Worm (Caenorhabditis elegans) whole organism, L4/young adult: Measurements from ENCODE around the gene clec-21.
"Not testable (repeated sequence)": the region's sequence is repeated elsewhere in the genome, so short reads cannot be mapped to it uniquely, and the experiment has no call there.

Source experiments
- W03F9.2 ChIP-seq: fragments of 150-350 bp; optimal IDR thresholded peaks from 2 replicates; lab custom pipeline; 2014; ENCODE audit warnings: missing biosample characterization, missing genetic modification characterization
- dao-5 ChIP-seq: sonication (generic microtip); optimal IDR thresholded peaks from 2 replicates; lab custom pipeline; 2016; ENCODE audit warnings: missing genotype, missing genetic modification characterization, moderate library complexity, missing compliant biosample characterization
- him-1 ChIP-seq: sonication (generic microtip); optimal IDR thresholded peaks from 2 replicates; lab custom pipeline; 2016; ENCODE audit warnings: missing genotype, missing genetic modification reagents, missing genetic modification characterization, missing compliant biosample characterization

The clec-21 gene

DNA sequence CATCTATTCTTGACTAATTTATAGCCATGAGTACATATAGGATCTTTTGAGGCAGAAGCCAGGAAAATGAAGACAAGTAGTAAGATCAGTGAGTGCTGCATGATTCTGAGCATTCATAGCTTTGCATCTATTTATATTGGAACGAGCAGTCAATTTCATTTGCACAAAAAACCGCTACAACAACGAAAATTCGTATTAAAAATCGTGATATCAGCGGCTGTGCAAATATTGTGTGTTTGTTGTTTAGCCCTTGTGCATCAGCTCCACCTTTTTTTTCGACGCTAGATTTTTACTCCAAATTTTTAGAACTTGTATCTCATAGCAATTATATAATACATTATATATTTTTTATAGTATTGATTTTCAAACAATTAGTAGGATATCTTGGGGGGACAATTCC, at the start of gene clec-21:
TSS of gene clec-21 (minus strand) at position 101 of the 400 bp plus-strand sequence.
- no peak for TF ChIP-seq W03F9.2 (tag; lab: Kevin White, UChicago)

ce11 chrII:1633490-1633889, 49.5 kb upstream of the clec-21 start, which contains the start of gene C08E3.1:
Gene C08E3.1, plus strand, starts transcription at chrII:1633790.
- not testable (repeated sequence) for TF ChIP-seq W03F9.2, him-1, dao-5 (tag; lab: Kevin White, UChicago)

ce11 chrII:1632216-1632615, 48.2 kb upstream of the clec-21 start, which contains the start of gene C08E3.13:
Gene C08E3.13, minus strand, starts transcription at chrII:1632316.
- TF ChIP-seq him-1, W03F9.2, dao-5 (tag; lab: Kevin White, UChicago): not testable (repeated sequence)

ce11 chrII:1627783-1628182, 43.7 kb upstream of the clec-21 start, which contains the start of gene C08E3.15:
Gene C08E3.15, minus strand, starts transcription at chrII:1627883.
- not testable (repeated sequence) for TF ChIP-seq dao-5, W03F9.2, him-1 (tag; lab: Kevin White, UChicago)

DNA sequence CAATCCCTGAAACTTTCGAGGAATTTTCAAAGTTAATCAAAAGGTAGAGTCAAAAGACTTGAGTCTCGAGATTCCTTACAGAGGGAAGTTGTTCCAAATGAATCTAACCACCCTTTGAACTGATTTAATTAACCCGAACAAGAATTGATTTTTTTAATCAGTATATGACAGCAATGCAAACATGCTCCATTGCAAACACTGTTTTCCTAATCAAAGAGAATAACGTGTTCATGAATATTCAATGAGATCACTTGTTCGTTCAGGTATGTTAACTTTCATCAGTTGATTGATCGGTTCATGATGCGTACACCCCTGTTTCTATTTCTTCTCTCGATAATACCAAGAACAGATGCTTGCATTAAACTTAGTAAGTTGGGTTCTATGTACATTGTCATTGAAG, 41.6 kb upstream of the clec-21 start, which contains the start of gene C08E3.14:
TSS of gene C08E3.14 (plus strand) at position 301 of the 400 bp plus-strand sequence.
- TF ChIP-seq dao-5 (tag; lab: Kevin White, UChicago): no peak
- TF ChIP-seq W03F9.2 (tag; lab: Kevin White, UChicago): no peak
- TF ChIP-seq him-1 (tag; lab: Kevin White, UChicago): no peak

DNA sequence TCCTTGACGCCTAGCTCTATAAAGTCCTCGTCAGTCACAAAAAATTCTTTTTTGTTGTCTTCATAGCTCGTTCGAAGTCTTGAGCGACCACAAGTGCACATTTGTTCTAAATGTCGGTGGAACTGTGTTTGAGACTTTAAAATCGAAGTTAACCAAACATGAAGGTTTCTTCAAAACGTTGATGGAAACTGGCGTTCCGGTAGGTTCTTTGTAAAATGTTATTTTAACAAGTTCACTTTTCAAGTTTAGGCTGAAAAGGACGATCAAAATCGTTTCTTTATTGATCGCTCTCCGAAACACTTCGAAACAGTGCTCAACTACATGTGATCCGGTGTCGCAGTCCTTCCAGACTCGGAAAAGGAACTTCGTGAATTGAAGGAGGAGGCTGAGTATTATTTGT, 40.5 kb upstream of the clec-21 start, which contains the start of gene fbxa-160:
TSS of gene fbxa-160 (minus strand) at position 101 of the 400 bp plus-strand sequence.
- no peak for TF ChIP-seq W03F9.2 (tag; lab: Kevin White, UChicago)
- no peak for TF ChIP-seq him-1 (tag; lab: Kevin White, UChicago)
- TF ChIP-seq dao-5 (tag; lab: Kevin White, UChicago): no peak

DNA sequence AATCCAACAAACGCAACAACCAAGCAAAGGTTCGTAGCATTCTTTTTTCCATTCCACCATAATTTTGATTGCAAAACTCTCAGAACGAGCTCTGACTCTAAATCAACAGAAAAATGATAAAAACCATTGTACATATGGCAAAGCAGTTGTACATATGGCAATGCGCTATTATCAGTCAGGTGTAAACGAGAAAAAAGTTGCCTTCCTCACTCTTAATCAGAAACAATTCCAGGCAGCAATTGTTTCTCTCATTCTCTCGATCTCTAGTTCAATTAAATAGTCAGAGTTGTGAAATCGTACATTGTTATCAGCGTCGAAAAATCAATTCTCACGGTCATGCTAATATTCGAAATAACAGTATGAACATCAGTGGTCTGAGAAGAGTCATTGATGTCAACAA, 37.8 kb upstream of the clec-21 start:
- TF ChIP-seq W03F9.2 (tag; lab: Kevin White, UChicago) (no peak), dao-5 (tag; lab: Kevin White, UChicago) (no peak), him-1 (tag; lab: Kevin White, UChicago) (no peak)

DNA sequence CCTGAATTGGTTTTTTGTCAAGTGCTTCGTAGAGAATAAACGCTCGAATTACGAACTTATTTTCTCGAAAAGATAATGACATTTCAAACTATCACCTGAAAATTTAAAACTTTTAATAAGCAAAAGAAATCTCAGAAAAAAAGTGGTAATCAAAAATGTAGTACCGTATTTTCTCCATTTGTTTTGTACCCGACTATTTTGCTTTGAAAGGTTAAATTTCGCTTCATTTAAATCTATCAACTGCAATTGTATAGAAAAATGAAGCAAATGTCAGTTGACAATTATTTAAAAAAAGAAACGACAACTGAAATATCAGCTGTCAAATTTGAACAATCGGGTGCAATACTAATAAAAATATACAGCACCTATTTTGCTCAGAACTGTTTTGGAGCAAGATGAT, 37.1 kb upstream of the clec-21 start, which contains the start of gene fbxa-158:
TSS of gene fbxa-158 (minus strand) at position 101 of the 400 bp plus-strand sequence.
- TF ChIP-seq him-1 (tag; lab: Kevin White, UChicago) (no peak), W03F9.2 (tag; lab: Kevin White, UChicago) (no peak), dao-5 (tag; lab: Kevin White, UChicago) (no peak)

ce11 chrII:1618948-1619347, 34.9 kb upstream of the clec-21 start, which contains the start of gene fbxa-166:
Gene fbxa-166, minus strand, starts transcription at chrII:1619048.
- TF ChIP-seq W03F9.2 (tag; lab: Kevin White, UChicago): no peak
- TF ChIP-seq him-1 (tag; lab: Kevin White, UChicago): no peak
- TF ChIP-seq dao-5 (tag; lab: Kevin White, UChicago): no peak

DNA sequence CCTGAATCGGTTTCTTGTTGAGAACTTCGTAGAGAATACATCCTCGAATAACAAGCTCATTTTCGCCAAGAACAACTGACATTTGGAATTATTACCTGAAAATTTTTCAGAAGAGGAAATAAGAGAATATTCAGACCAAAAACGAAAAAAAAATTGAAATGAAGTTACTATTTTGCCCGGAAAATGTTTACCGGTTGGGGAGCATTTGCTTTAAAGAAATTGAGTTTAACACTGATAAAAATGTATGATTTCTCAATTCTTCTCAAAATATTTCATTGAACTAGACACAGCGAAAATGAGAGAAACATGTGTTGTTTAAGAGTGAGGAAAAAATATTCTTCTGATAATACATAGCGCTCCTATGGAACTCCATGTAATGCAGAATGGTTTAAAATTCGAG, 32.3 kb upstream of the clec-21 start, which contains the start of gene fbxa-165:
TSS of gene fbxa-165 (minus strand) at position 101 of the 400 bp plus-strand sequence.
- TF ChIP-seq him-1 (tag; lab: Kevin White, UChicago) (no peak), W03F9.2 (tag; lab: Kevin White, UChicago) (no peak), dao-5 (tag; lab: Kevin White, UChicago) (no peak)

- no peak for TF ChIP-seq him-1 (tag; lab: Kevin White, UChicago)
- no peak for TF ChIP-seq dao-5 (tag; lab: Kevin White, UChicago)
- TF ChIP-seq W03F9.2 (tag; lab: Kevin White, UChicago): no peak
Measured at ce11 chrII:1613972-1614371, 29.9 kb upstream of the clec-21 start, which contains the start of gene fbxa-164. Gene fbxa-164, minus strand, starts transcription at chrII:1614072.

- TF ChIP-seq W03F9.2 (tag; lab: Kevin White, UChicago) (no peak), him-1 (tag; lab: Kevin White, UChicago) (no peak), dao-5 (tag; lab: Kevin White, UChicago) (no peak)
Measured at ce11 chrII:1610630-1611029, 26.6 kb upstream of the clec-21 start, which contains the start of gene fbxa-163. Gene fbxa-163, minus strand, starts transcription at chrII:1610730.

DNA sequence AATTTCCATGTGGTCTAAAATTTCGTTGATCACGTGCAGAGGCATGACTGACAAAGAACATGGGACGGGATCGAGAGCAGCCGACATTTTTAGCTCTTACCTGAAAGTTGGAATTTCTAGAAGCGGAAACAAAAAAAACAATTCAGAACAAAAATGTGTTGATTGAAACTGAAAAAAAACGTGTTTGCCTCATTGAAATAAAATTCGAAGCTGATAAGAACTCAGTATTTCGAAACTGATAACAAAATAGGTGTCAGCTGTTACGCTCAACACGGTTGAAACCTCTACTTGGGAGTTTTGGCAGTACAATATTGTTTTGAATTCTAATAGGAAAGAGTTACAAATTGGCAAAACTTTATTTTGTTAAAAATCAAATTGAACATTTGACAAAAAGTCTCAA, 24.9 kb upstream of the clec-21 start:
- TF ChIP-seq him-1 (tag; lab: Kevin White, UChicago) (no peak), dao-5 (tag; lab: Kevin White, UChicago) (no peak), W03F9.2 (tag; lab: Kevin White, UChicago) (no peak)

ce11 chrII:1607575-1607974, 23.5 kb upstream of the clec-21 start:
- TF ChIP-seq W03F9.2 (tag; lab: Kevin White, UChicago): no peak
- no peak for TF ChIP-seq him-1 (tag; lab: Kevin White, UChicago)
- no peak for TF ChIP-seq dao-5 (tag; lab: Kevin White, UChicago)
